Worm (Caenorhabditis elegans): ENCODE measurements around the gene K07C5.2.

K07C5.2 gene

ce11 chrV:10357467-10357953 lies 18.2 kb downstream of the K07C5.2 start, which contains the start of gene ceeh-2:
Gene ceeh-2, minus strand, starts transcription at chrV:10357903.
- TF ChIP-seq dve-1 (tag; optimal IDR thresholded peaks at IDR 0.05) = no peak
- TF ChIP-seq ceh-2 (tag; optimal IDR thresholded peaks at IDR 0.05) = no peak
- TF ChIP-seq ceh-18 (tag; optimal IDR thresholded peaks at IDR 0.05) = no peak
- TF ChIP-seq dmd-4 (tag; optimal IDR thresholded peaks at IDR 0.05; ENCODE audit: borderline replicate concordance) = no peak
- TF ChIP-seq K09A11.1 (tag; optimal IDR thresholded peaks at IDR 0.05; ENCODE audit: insufficient read depth) = no peak
- TF ChIP-seq ceh-6 (GFP tag; optimal IDR thresholded peaks at IDR 0.05) = no peak
- TF ChIP-seq ceh-14 (tag; optimal IDR thresholded peaks at IDR 0.05) = no peak
- no peak for TF ChIP-seq hlh-13 (GFP tag; optimal IDR thresholded peaks at IDR 0.05)

ce11 chrV:10358238-10358637 lies 18.9 kb downstream of the K07C5.2 start, which contains the start of gene ttll-15:
Gene ttll-15, plus strand, starts transcription at chrV:10358538.
- TF ChIP-seq pha-2 (tag; optimal IDR thresholded peaks at IDR 0.05) (no peak), nhr-232 (tag; optimal IDR thresholded peaks at IDR 0.05) (no peak), dve-1 (tag; optimal IDR thresholded peaks at IDR 0.05) (no peak), fax-1 (tag; optimal IDR thresholded peaks at IDR 0.05) (no peak), ztf-16 (tag; optimal IDR thresholded peaks at IDR 0.05) (no peak), ceh-6 (GFP tag; optimal IDR thresholded peaks at IDR 0.05) (no peak), ceh-2 (tag; optimal IDR thresholded peaks at IDR 0.05) (no peak), sdc-2 (tag; optimal IDR thresholded peaks at IDR 0.05) (no peak), rnt-1 (tag; optimal IDR thresholded peaks at IDR 0.05) (no peak), T23F11.4 (GFP tag; optimal IDR thresholded peaks at IDR 0.05) (no peak), C08G9.2 (tag; optimal IDR thresholded peaks at IDR 0.05) (no peak), F13H6.1 (tag; optimal IDR thresholded peaks at IDR 0.05) (no peak), fkh-6 (tag; optimal IDR thresholded peaks at IDR 0.05) (no peak), pros-1 (tag; optimal IDR thresholded peaks at IDR 0.05) (no peak), ceh-24 (tag; optimal IDR thresholded peaks at IDR 0.05) (no peak), hlh-6 (tag; optimal IDR thresholded peaks at IDR 0.05) (no peak), elt-2 (tag; optimal IDR thresholded peaks at IDR 0.05) (no peak), lin-11 (tag; optimal IDR thresholded peaks at IDR 0.05) (no peak), pax-1 (tag; optimal IDR thresholded peaks at IDR 0.05) (no peak)

ce11 chrV:10360186-10360585 lies 20.9 kb downstream of the K07C5.2 start:
- TF ChIP-seq unc-42 (tag; optimal IDR thresholded peaks at IDR 0.05) (no peak), pqm-1 (tag; optimal IDR thresholded peaks at IDR 0.05) (no peak), che-1 (tag; optimal IDR thresholded peaks at IDR 0.05) (no peak), ceh-24 (tag; optimal IDR thresholded peaks at IDR 0.05) (no peak)

ce11 chrV:10361830-10362397 lies 22.6 kb downstream of the K07C5.2 start, which contains the start of gene cash-1:
Gene cash-1, plus strand, starts transcription at chrV:10362261.
- TF ChIP-seq pqm-1 (tag; optimal IDR thresholded peaks at IDR 0.05) (no peak), ceh-9 (tag; optimal IDR thresholded peaks at IDR 0.05) (no peak), tbx-7 (tag; optimal IDR thresholded peaks at IDR 0.05) (no peak), fkh-10 (GFP tag; optimal IDR thresholded peaks at IDR 0.05) (no peak), T23F11.4 (GFP tag; optimal IDR thresholded peaks at IDR 0.05) (no peak), fax-1 (tag; optimal IDR thresholded peaks at IDR 0.05) (no peak), ceh-2 (tag; optimal IDR thresholded peaks at IDR 0.05) (peak; percentile 25), unc-42 (tag; optimal IDR thresholded peaks at IDR 0.05) (peak; percentile 94), hlh-30 (tag; optimal IDR thresholded peaks at IDR 0.05; ENCODE audit: insufficient read depth) (peak; percentile 66), tbx-2 (tag; optimal IDR thresholded peaks at IDR 0.05) (peak; percentile 52), ceh-30 (tag; optimal IDR thresholded peaks at IDR 0.05) (no peak), mec-3 (tag; optimal IDR thresholded peaks at IDR 0.05; ENCODE audit: borderline replicate concordance) (no peak), C08G9.2 (tag; optimal IDR thresholded peaks at IDR 0.05) (no peak), ttx-3 (tag; optimal IDR thresholded peaks at IDR 0.05) (no peak), madf-2 (tag; optimal IDR thresholded peaks at IDR 0.05) (no peak), odd-2 (tag; optimal IDR thresholded peaks at IDR 0.05) (no peak), sdc-2 (tag; optimal IDR thresholded peaks at IDR 0.05) (no peak), ceh-31 (tag; optimal IDR thresholded peaks at IDR 0.05) (peak; percentile 76), hlh-8 (tag; optimal IDR thresholded peaks at IDR 0.05) (no peak), ceh-45 (GFP tag; IDR thresholded peaks at IDR 0.05) (no peak), dve-1 (tag; optimal IDR thresholded peaks at IDR 0.05) (no peak), sox-2 (GFP tag; IDR thresholded peaks at IDR 0.05) (no peak), ceh-34 (tag; optimal IDR thresholded peaks at IDR 0.05) (peak; percentile 10), ref-2 (tag; optimal IDR thresholded peaks at IDR 0.05) (no peak), ets-4 (tag; optimal IDR thresholded peaks at IDR 0.05) (no peak), pat-9 (tag; optimal IDR thresholded peaks at IDR 0.05) (no peak), pha-2 (tag; optimal IDR thresholded peaks at IDR 0.05) (no peak), nfya-1 (tag; optimal IDR thresholded peaks at IDR 0.05) (peak; percentile 39)

All from whole organism, late embryonic.